Fruit fly (Drosophila melanogaster) whole organism, prepupa: ENCODE data around the gene Arf1.

Experiments
- CG11762 ChIP-seq: fragments of 200-800 bp; sonication (Bioruptor generic); optimal IDR thresholded peaks from 3 replicates; lab custom pipeline; 2016; ENCODE audit warnings: missing biosample characterization, missing genetic modification characterization; ENCODE audit not compliant: insufficient read depth
- CG16779 ChIP-seq: fragments of 200-800 bp; sonication (Bioruptor generic); optimal IDR thresholded peaks from 3 replicates; lab custom pipeline; 2017; ENCODE audit warnings: missing biosample characterization, mild to moderate bottlenecking, missing genetic modification characterization
- Hr39 ChIP-seq: fragments of 200-800 bp; sonication (Bioruptor generic); optimal IDR thresholded peaks from 2 replicates; lab custom pipeline; 2016; ENCODE audit warnings: missing biosample characterization, missing genetic modification characterization
- OdsH ChIP-seq: fragments of 200-800 bp; sonication (Bioruptor generic); optimal IDR thresholded peaks from 3 replicates; lab custom pipeline; 2016; ENCODE audit warnings: missing biosample characterization, missing genetic modification characterization
- Sox102F ChIP-seq: fragments of 200-800 bp; sonication (Bioruptor generic); optimal IDR thresholded peaks from 2 replicates; lab custom pipeline; 2016; ENCODE audit warnings: missing biosample characterization, mild to moderate bottlenecking, missing genetic modification characterization
- eg ChIP-seq: fragments of 200-800 bp; sonication (Bioruptor generic); IDR thresholded peaks from 3 replicates; pipeline ENCODE4 v1.3.6; 2022; ENCODE audit warnings: missing biosample characterization, missing genetic modification characterization
- lz ChIP-seq: fragments of 200-800 bp; sonication (Bioruptor generic); optimal IDR thresholded peaks from 3 replicates; lab custom pipeline; 2016; ENCODE audit warnings: missing biosample characterization, missing genetic modification characterization

- no peak for TF ChIP-seq OdsH
- no peak for TF ChIP-seq CG11762
- TF ChIP-seq CG16779 (tag; lab: Kevin White, UChicago), result no peak
- TF ChIP-seq Sox102F (GFP tag; lab: Kevin White, UChicago), result no peak
- no peak for TF ChIP-seq lz (GFP tag; lab: Kevin White, UChicago)
- TF ChIP-seq Hr39 (GFP tag; lab: Kevin White, UChicago), result no peak
- TF ChIP-seq eg (GFP tag; lab: Robert Waterston, UW), result no peak
Measured at dm6 chr3L:22856009-22856477, 16.0 kb downstream of the Arf1 start, which contains the start of gene CG32459.
